Fruit fly (Drosophila melanogaster): ENCODE results near the gene Elp1.

Gene Elp1

DNA sequence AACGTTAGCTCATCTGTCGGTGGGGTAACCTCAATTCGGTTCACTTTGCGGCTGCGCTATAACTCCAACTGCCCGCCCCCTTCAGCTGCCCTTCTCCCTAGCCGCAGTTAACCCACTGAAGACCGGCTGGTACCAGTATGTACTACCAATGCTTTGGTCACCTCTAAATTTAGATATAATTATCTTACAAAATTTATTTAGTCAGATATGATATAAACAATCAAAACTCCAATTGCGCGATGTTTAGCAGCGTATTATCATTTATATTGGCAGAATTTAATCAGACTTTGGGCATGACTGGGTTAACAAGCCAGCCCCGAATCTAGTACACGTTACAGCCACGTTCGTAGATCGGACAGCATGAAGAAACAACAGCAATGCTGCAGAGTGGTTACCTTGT lies 10.9 kb downstream of the Elp1 start (continued):
- no peak for TF ChIP-seq z (GFP tag; IDR thresholded peaks at IDR 0.05)
- TF ChIP-seq Rfx (GFP tag; IDR thresholded peaks at IDR 0.05) = peak; percentile 54
- TF ChIP-seq CG7271 (tag; optimal IDR thresholded peaks at IDR 0.05) = no peak
- no peak for TF ChIP-seq ERR (GFP tag; optimal IDR thresholded peaks at IDR 0.05)
- TF ChIP-seq mld (GFP tag; IDR thresholded peaks at IDR 0.05; ENCODE audit: partially characterized antibody) = no peak
- TF ChIP-seq Side (GFP tag; optimal IDR thresholded peaks at IDR 0.05) = no peak
- TF ChIP-seq ems (GFP tag; optimal IDR thresholded peaks at IDR 0.05) = peak; percentile 4
- TF ChIP-seq sd (tag; optimal IDR thresholded peaks at IDR 0.05) = peak; percentile 22
- no peak for TF ChIP-seq schlank (tag; optimal IDR thresholded peaks at IDR 0.05)
- TF ChIP-seq sens-2 (GFP tag; IDR thresholded peaks at IDR 0.05) = no peak
- no peak for TF ChIP-seq fd64A (GFP tag; optimal IDR thresholded peaks at IDR 0.05)
- peak; percentile 41 for TF ChIP-seq CG3281 (GFP tag; optimal IDR thresholded peaks at IDR 0.05)
- TF ChIP-seq CG3995 (GFP tag; optimal IDR thresholded peaks at IDR 0.05) = no peak
- TF ChIP-seq Dip2 (GFP tag; IDR thresholded peaks at IDR 0.05) = no peak
- no peak for TF ChIP-seq CG7786 (GFP tag; optimal IDR thresholded peaks at IDR 0.05)
- TF ChIP-seq sug (tag; optimal IDR thresholded peaks at IDR 0.05) = peak; percentile 11
- TF ChIP-seq CG16863 (GFP tag; optimal IDR thresholded peaks at IDR 0.05) = no peak
- TF ChIP-seq CG2889 (GFP tag; IDR thresholded peaks at IDR 0.05) = no peak
- TF ChIP-seq CG15696 (tag; optimal IDR thresholded peaks at IDR 0.05) = no peak
- peak; percentile 22 for TF ChIP-seq CG15601 (tag; optimal IDR thresholded peaks at IDR 0.05)
- no peak for TF ChIP-seq lola (GFP tag; optimal IDR thresholded peaks at IDR 0.05)
- peak; percentile 56 for TF ChIP-seq CoRest (tag; optimal IDR thresholded peaks at IDR 0.05)
- no peak for TF ChIP-seq CG13894 (tag; optimal IDR thresholded peaks at IDR 0.05)
- no peak for TF ChIP-seq Blimp-1 (GFP tag; optimal IDR thresholded peaks at IDR 0.05)
- no peak for TF ChIP-seq wek (GFP tag; optimal IDR thresholded peaks at IDR 0.05)
- TF ChIP-seq vfl (GFP tag; optimal IDR thresholded peaks at IDR 0.05) = no peak
- TF ChIP-seq chn (GFP tag; optimal IDR thresholded peaks at IDR 0.05) = no peak
- peak; percentile 21; the same call in 1 of the 2 replicates for TF ChIP-seq slbo (GFP tag; IDR thresholded peaks at IDR 0.05)
- TF ChIP-seq CG1792 (GFP tag; optimal IDR thresholded peaks at IDR 0.05) = no peak
- no peak for TF ChIP-seq CG9932 (GFP tag; IDR thresholded peaks at IDR 0.05)
- TF ChIP-seq CG8359 (GFP tag; optimal IDR thresholded peaks at IDR 0.05; ENCODE audit: borderline replicate concordance) = no peak
- no peak for TF ChIP-seq CG6689 (GFP tag; IDR thresholded peaks at IDR 0.05)
- no peak for TF ChIP-seq CG6272 (GFP tag; IDR thresholded peaks at IDR 0.05)
- no peak for TF ChIP-seq CG6765 (GFP tag; optimal IDR thresholded peaks at IDR 0.05)
- no peak for TF ChIP-seq hb (GFP tag; IDR thresholded peaks at IDR 0.05; ENCODE audit: partially characterized antibody)
- TF ChIP-seq gcm2 (GFP tag; optimal IDR thresholded peaks at IDR 0.05) = peak; percentile 23
- TF ChIP-seq CG15514 (GFP tag; optimal IDR thresholded peaks at IDR 0.05) = peak; percentile 28
- TF ChIP-seq rib (GFP tag; IDR thresholded peaks at IDR 0.05) = no peak
- peak; percentile 54 for TF ChIP-seq CG17829 (tag; optimal IDR thresholded peaks at IDR 0.05)
- TF ChIP-seq Dref (GFP tag; IDR thresholded peaks at IDR 0.05) = no peak
- TF ChIP-seq jing (GFP tag; optimal IDR thresholded peaks at IDR 0.05) = no peak
- no peak for TF ChIP-seq CG9797 (GFP tag; optimal IDR thresholded peaks at IDR 0.05)
- no peak for TF ChIP-seq CG11456 (GFP tag; IDR thresholded peaks at IDR 0.05)
- TF ChIP-seq Mes4 (GFP tag; optimal IDR thresholded peaks at IDR 0.05) = no peak
- no peak for TF ChIP-seq CHES-1-like (GFP tag; optimal IDR thresholded peaks at IDR 0.05)
- TF ChIP-seq Ada2b (GFP tag; IDR thresholded peaks at IDR 0.05) = peak; percentile 63
- no peak for TF ChIP-seq Mad (GFP tag; optimal IDR thresholded peaks at IDR 0.05)
- peak; percentile 44 for TF ChIP-seq CG7556 (GFP tag; optimal IDR thresholded peaks at IDR 0.05)
- TF ChIP-seq MTF-1 (GFP tag; optimal IDR thresholded peaks at IDR 0.05; ENCODE audit: borderline replicate concordance) = peak; percentile 36
- TF ChIP-seq gro (GFP tag; optimal IDR thresholded peaks at IDR 0.05) = no peak
- TF ChIP-seq CG11723 (GFP tag; optimal IDR thresholded peaks at IDR 0.05) = peak; percentile 35
- TF ChIP-seq H2.0 (GFP tag; IDR thresholded peaks at IDR 0.05) = peak; percentile 8; the same call in 1 of the 2 replicates
